Worm (Caenorhabditis elegans) whole organism, L1 larva: ENCODE results near the gene rbf-1.

Experiments used
- elt-3 ChIP-seq, 6 experiments: fragments of 150-350 bp in 1 of 6; sonication (generic microtip); optimal IDR thresholded peaks; 2 replicates each; lab custom pipeline; 2017 to 2018; ENCODE audit warnings: missing biosample characterization in 6 of 6, missing genetic modification characterization in 6 of 6, inconsistent platforms in 1 of 6
- unc-130 ChIP-seq: fragments of 150-350 bp; optimal IDR thresholded peaks from 2 replicates; lab custom pipeline; 2017; ENCODE audit warnings: missing biosample characterization, missing genetic modification characterization, inconsistent platforms

DNA sequence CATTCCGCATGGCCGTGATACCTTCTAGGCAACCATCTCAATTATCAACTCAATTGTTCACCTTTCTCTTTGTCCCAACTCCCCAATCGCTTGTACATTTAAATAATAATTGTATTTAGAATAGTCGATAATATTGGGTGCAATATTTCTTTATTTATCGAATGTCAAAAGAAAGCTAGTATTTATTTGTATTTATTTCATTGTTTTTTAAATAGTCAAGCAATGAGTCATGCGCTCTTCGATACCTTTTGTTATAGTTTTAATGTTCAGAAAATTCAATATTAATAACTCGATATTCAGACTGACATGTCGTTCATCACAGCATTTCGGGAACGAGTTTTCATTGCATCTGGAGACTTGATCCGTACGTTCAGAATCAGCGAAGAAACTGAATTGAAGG lies 49.9 kb downstream of the rbf-1 start, which contains the start of gene wdr-4:
- TF ChIP-seq unc-130 (tag; lab: Kevin White, UChicago) (no peak), elt-3 (tag; optimal IDR thresholded peaks at IDR 0.05; lab: Kevin White, UChicago) (no peak)
